Fruit fly (Drosophila melanogaster) whole organism: ENCODE results near the gene CG17344.

Source experiments
- CG8478 ChIP-seq: fragments of >200 bp; optimal IDR thresholded peaks from 2 replicates; lab custom pipeline; 2018; ENCODE audit warnings: inconsistent platforms
- EcR ChIP-seq, 2 experiments: fragments of >200 bp; optimal IDR thresholded peaks; 2 replicates each; lab custom pipeline; 2017; ENCODE audit warnings: missing biosample characterization in 2 of 2, missing genetic modification characterization in 2 of 2, missing genetic modification reagents in 2 of 2
- pan ChIP-seq: fragments of >200 bp; optimal IDR thresholded peaks from 2 replicates; lab custom pipeline; 2017
- psq ChIP-seq: fragments of >200 bp; optimal IDR thresholded peaks from 2 replicates; lab custom pipeline; 2017

DNA sequence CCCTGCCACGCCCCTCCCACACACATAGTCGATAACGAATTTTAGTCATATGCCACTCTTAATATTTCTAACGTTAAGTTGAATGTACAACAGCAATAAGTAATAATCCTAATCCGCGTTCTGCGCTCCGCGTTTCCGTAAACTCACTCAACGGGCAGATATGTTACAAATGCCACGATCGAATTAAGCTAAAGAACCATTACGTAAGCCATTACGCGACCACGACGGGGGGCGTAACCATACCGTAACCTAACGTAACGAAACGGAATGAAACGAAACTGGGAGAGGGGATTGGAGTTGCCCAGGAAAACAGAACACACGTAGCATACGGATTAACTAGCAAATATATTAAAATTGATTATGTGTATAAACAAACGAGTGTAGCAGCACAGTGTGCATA lies 44.0 kb upstream of the CG17344 start:
- TF ChIP-seq CG8478 (no peak), pan (lab: Kevin White, UChicago) (no peak), psq (no peak), EcR (GFP tag; optimal IDR thresholded peaks at IDR 0.05; lab: Kevin White, UChicago) (no peak)
